Worm (Caenorhabditis elegans) whole organism, late embryonic: ENCODE measurements around the gene F53B3.5.
A peak's percentile ranks its signal among the peaks of the same experiment; 100 is the strongest.

ENCODE experiments used
- C38D4.7 ChIP-seq: fragments of 200-800 bp; sonication (Bioruptor generic); optimal IDR thresholded peaks from 2 replicates; lab custom pipeline; 2018; ENCODE audit warnings: mild to moderate bottlenecking, missing genetic modification characterization, moderate library complexity, missing compliant biosample characterization
- Y22D7AL.16 ChIP-seq: sonication (generic microtip); optimal IDR thresholded peaks from 2 replicates; lab custom pipeline; 2016; ENCODE audit warnings: missing genetic modification characterization, missing compliant biosample characterization
- ahr-1 ChIP-seq: sonication (generic microtip); optimal IDR thresholded peaks from 2 replicates; lab custom pipeline; 2016; ENCODE audit warnings: missing genetic modification characterization, missing compliant biosample characterization
- ama-1 ChIP-seq: fragments of 150-350 bp; optimal IDR thresholded peaks from 2 replicates; lab custom pipeline; 2014
- ceh-14 ChIP-seq: sonication (generic microtip); optimal IDR thresholded peaks from 2 replicates; lab custom pipeline; 2016; ENCODE audit warnings: missing genotype, missing genetic modification characterization, missing compliant biosample characterization
- ceh-24 ChIP-seq: sonication (generic microtip); optimal IDR thresholded peaks from 2 replicates; lab custom pipeline; 2016; ENCODE audit warnings: mild to moderate bottlenecking, missing genetic modification characterization, missing compliant biosample characterization
- ceh-31 ChIP-seq: sonication (generic microtip); optimal IDR thresholded peaks from 2 replicates; lab custom pipeline; 2016; ENCODE audit warnings: missing genetic modification characterization, missing compliant biosample characterization
- ceh-34 ChIP-seq: sonication (generic microtip); optimal IDR thresholded peaks from 2 replicates; lab custom pipeline; 2016; ENCODE audit warnings: mild to moderate bottlenecking, missing genetic modification characterization, missing compliant biosample characterization
- ceh-48 ChIP-seq: sonication (generic microtip); optimal IDR thresholded peaks from 2 replicates; lab custom pipeline; 2016; ENCODE audit warnings: missing genetic modification characterization, inconsistent platforms, missing compliant biosample characterization
- ceh-9 ChIP-seq: sonication (generic microtip); optimal IDR thresholded peaks from 2 replicates; lab custom pipeline; 2016; ENCODE audit warnings: mild to moderate bottlenecking, missing genetic modification characterization, inconsistent platforms, missing compliant biosample characterization
- dve-1 ChIP-seq: sonication (generic microtip); optimal IDR thresholded peaks from 2 replicates; lab custom pipeline; 2017; ENCODE audit warnings: antibody characterized with exemption, mild to moderate bottlenecking, missing genetic modification characterization, missing compliant biosample characterization
- elt-2 ChIP-seq: sonication (generic microtip); optimal IDR thresholded peaks from 2 replicates; lab custom pipeline; 2016; ENCODE audit warnings: missing genetic modification reagents, missing genetic modification characterization, missing compliant biosample characterization
- elt-4 ChIP-seq: sonication (generic microtip); optimal IDR thresholded peaks from 2 replicates; lab custom pipeline; 2016; ENCODE audit warnings: missing genetic modification characterization, missing compliant biosample characterization
- ets-4 ChIP-seq: sonication (generic microtip); optimal IDR thresholded peaks from 2 replicates; lab custom pipeline; 2016; ENCODE audit warnings: missing genetic modification characterization, missing compliant biosample characterization
- fax-1 ChIP-seq: sonication (generic microtip); optimal IDR thresholded peaks from 2 replicates; lab custom pipeline; 2016; ENCODE audit warnings: missing genotype, missing genetic modification characterization, missing compliant biosample characterization
- hlh-13 ChIP-seq: fragments of 200-800 bp; sonication (Bioruptor generic); optimal IDR thresholded peaks from 2 replicates; lab custom pipeline; 2018; ENCODE audit warnings: mild to moderate bottlenecking, missing genetic modification characterization, missing compliant biosample characterization
- hlh-15 ChIP-seq: sonication (generic microtip); optimal IDR thresholded peaks from 2 replicates; lab custom pipeline; 2016; ENCODE audit warnings: missing genetic modification characterization, missing compliant biosample characterization
- hlh-30 ChIP-seq: sonication (generic microtip); optimal IDR thresholded peaks from 2 replicates; lab custom pipeline; 2017; ENCODE audit warnings: antibody characterized with exemption, missing genetic modification characterization, missing compliant biosample characterization; ENCODE audit not compliant: insufficient read depth
- lim-6 ChIP-seq: sonication (generic microtip); optimal IDR thresholded peaks from 2 replicates; lab custom pipeline; 2016; ENCODE audit warnings: missing genetic modification characterization, missing compliant biosample characterization
- mec-3 ChIP-seq: sonication (generic microtip); optimal IDR thresholded peaks from 2 replicates; lab custom pipeline; 2016; ENCODE audit warnings: borderline replicate concordance, missing genetic modification characterization, missing compliant biosample characterization
- nfya-1 ChIP-seq: sonication (generic microtip); optimal IDR thresholded peaks from 2 replicates; lab custom pipeline; 2017; ENCODE audit warnings: missing genetic modification characterization, mild to moderate bottlenecking, missing compliant biosample characterization, antibody characterized with exemption, moderate library complexity
- nhr-11 ChIP-seq: fragments of 150-350 bp; optimal IDR thresholded peaks from 2 replicates; lab custom pipeline; 2014; ENCODE audit warnings: missing biosample characterization, missing genetic modification characterization
- npax-4 ChIP-seq: sonication (generic microtip); optimal IDR thresholded peaks from 2 replicates; lab custom pipeline; 2016; ENCODE audit warnings: missing genetic modification characterization, missing compliant biosample characterization
- odd-2 ChIP-seq: sonication (generic microtip); optimal IDR thresholded peaks from 2 replicates; lab custom pipeline; 2017; ENCODE audit warnings: antibody characterized with exemption, mild to moderate bottlenecking, missing genetic modification characterization, missing compliant biosample characterization
- pag-3 ChIP-seq: sonication (generic microtip); optimal IDR thresholded peaks from 2 replicates; lab custom pipeline; 2016; ENCODE audit warnings: missing compliant biosample characterization, missing genetic modification characterization, borderline replicate concordance
- pat-9 ChIP-seq: fragments of 200-800 bp; sonication (Bioruptor generic); optimal IDR thresholded peaks from 2 replicates; lab custom pipeline; 2018; ENCODE audit warnings: mild to moderate bottlenecking, missing genetic modification characterization, moderate library complexity, missing compliant biosample characterization
- pax-1 ChIP-seq: fragments of 150-350 bp; optimal IDR thresholded peaks from 2 replicates; lab custom pipeline; 2014; ENCODE audit warnings: missing biosample characterization, missing genetic modification characterization
- pha-2 ChIP-seq: sonication (generic microtip); optimal IDR thresholded peaks from 2 replicates; lab custom pipeline; 2017; ENCODE audit warnings: mild to moderate bottlenecking, missing genetic modification characterization, missing compliant biosample characterization
- pqm-1 ChIP-seq: sonication (generic microtip); optimal IDR thresholded peaks from 2 replicates; lab custom pipeline; 2016; ENCODE audit warnings: missing genetic modification characterization, missing compliant biosample characterization
- ref-2 ChIP-seq: sonication (generic microtip); optimal IDR thresholded peaks from 2 replicates; lab custom pipeline; 2016; ENCODE audit warnings: missing genetic modification characterization, missing compliant biosample characterization
- sdc-2 ChIP-seq: sonication (generic microtip); optimal IDR thresholded peaks from 2 replicates; lab custom pipeline; 2016; ENCODE audit warnings: missing genotype, missing genetic modification characterization, missing compliant biosample characterization
- sox-2 ChIP-seq: fragments of 200-800 bp; sonication (Bioruptor generic); IDR thresholded peaks from 2 replicates; pipeline ENCODE4 v1.3.6; 2022; ENCODE audit warnings: missing genetic modification reagents, missing genetic modification characterization, missing compliant biosample characterization
- sox-4 ChIP-seq: sonication (generic microtip); optimal IDR thresholded peaks from 2 replicates; lab custom pipeline; 2017; ENCODE audit warnings: mild to moderate bottlenecking, missing genetic modification characterization, inconsistent platforms, missing compliant biosample characterization
- syd-9 ChIP-seq: sonication (generic microtip); optimal IDR thresholded peaks from 2 replicates; lab custom pipeline; 2016; ENCODE audit warnings: mild to moderate bottlenecking, missing genetic modification characterization, moderate library complexity, missing compliant biosample characterization
- tbx-2 ChIP-seq: sonication (generic microtip); optimal IDR thresholded peaks from 2 replicates; lab custom pipeline; 2016; ENCODE audit warnings: missing genetic modification characterization, missing compliant biosample characterization
- ttx-3 ChIP-seq: sonication (generic microtip); optimal IDR thresholded peaks from 2 replicates; lab custom pipeline; 2016; ENCODE audit warnings: missing genetic modification reagents, missing genetic modification characterization, missing compliant biosample characterization
- unc-86 ChIP-seq: sonication (generic microtip); optimal IDR thresholded peaks from 2 replicates; lab custom pipeline; 2016; ENCODE audit warnings: missing genetic modification characterization, missing compliant biosample characterization
- zip-5 ChIP-seq: sonication (generic microtip); optimal IDR thresholded peaks from 2 replicates; lab custom pipeline; 2016; ENCODE audit warnings: missing genetic modification characterization, missing compliant biosample characterization
- ztf-16 ChIP-seq: sonication (generic microtip); optimal IDR thresholded peaks from 2 replicates; lab custom pipeline; 2017; ENCODE audit warnings: missing genetic modification characterization, missing compliant biosample characterization

F53B3.5 gene

ce11 chrX:2871037-2871436 lies 8.3 kb downstream of the F53B3.5 start, which contains the start of gene F53B3.3:
Gene F53B3.3, minus strand, starts transcription at chrX:2871137.
- TF ChIP-seq dve-1 (tag; lab: Kevin White, UChicago) (peak; percentile 1), sox-2 (GFP tag; lab: Robert Waterston, UW) (no peak), nfya-1 (no peak), pag-3 (tag; lab: Kevin White, UChicago) (no peak), ceh-34 (tag; lab: Kevin White, UChicago) (peak; percentile 23), fax-1 (no peak), pat-9 (tag; lab: Kevin White, UChicago) (no peak), ceh-31 (tag; lab: Kevin White, UChicago) (no peak), odd-2 (tag; lab: Kevin White, UChicago) (no peak), pax-1 (tag; lab: Kevin White, UChicago) (no peak), nhr-11 (tag; lab: Kevin White, UChicago) (no peak), ztf-16 (tag; lab: Kevin White, UChicago) (no peak), lim-6 (tag; lab: Kevin White, UChicago) (no peak), hlh-30 (no peak), ceh-24 (no peak), pha-2 (tag; lab: Kevin White, UChicago) (no peak), elt-4 (tag; lab: Kevin White, UChicago) (no peak), ama-1 (lab: Kevin White, UChicago) (no peak), unc-86 (tag; lab: Kevin White, UChicago) (no peak), ref-2 (tag; lab: Kevin White, UChicago) (peak; percentile 24), npax-4 (no peak), ceh-48 (tag; lab: Kevin White, UChicago) (no peak), ceh-14 (tag; lab: Kevin White, UChicago) (no peak), ahr-1 (tag; lab: Kevin White, UChicago) (no peak), zip-5 (no peak), sdc-2 (tag; lab: Kevin White, UChicago) (no peak), ets-4 (tag; lab: Kevin White, UChicago) (peak; percentile 1), syd-9 (tag; lab: Kevin White, UChicago) (no peak), sox-4 (no peak), tbx-2 (no peak)

DNA sequence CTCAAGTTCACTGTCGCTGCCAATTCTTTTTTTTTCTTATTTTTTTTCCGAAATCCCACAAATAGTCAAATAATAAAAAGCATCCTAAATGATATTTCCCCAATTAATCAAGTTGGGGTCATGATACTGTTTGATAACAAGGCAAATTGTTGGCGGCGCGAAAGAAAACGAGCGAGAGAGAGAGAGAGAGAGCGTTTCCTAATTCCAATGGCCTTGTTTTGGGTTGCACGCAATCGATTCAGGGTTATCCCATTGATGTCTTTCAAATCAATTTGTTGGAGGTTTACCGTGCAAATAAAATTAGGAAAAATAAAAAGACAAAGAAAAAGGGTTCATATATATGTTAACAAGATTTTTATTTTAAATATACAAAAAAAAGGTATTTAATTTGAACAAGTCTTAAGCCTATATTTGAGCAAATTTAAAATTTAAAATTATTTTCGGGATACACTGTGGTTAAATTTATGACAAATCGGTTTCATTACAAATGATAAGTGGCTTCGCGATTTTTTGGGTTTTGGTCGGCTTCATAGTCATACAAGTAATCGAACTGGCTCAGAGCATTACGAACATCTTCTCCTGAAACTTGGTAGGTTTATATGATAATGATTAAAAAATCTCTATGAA lies 13.7 kb downstream of the F53B3.5 start:
- TF ChIP-seq pqm-1, result no peak
- no peak for TF ChIP-seq ceh-34 (tag; lab: Kevin White, UChicago)
- TF ChIP-seq sox-4, result no peak
- no peak for TF ChIP-seq sox-2 (GFP tag; lab: Robert Waterston, UW)
- TF ChIP-seq mec-3, result no peak
- no peak for TF ChIP-seq hlh-15 (tag; lab: Kevin White, UChicago)
- no peak for TF ChIP-seq ztf-16 (tag; lab: Kevin White, UChicago)
- no peak for TF ChIP-seq pax-1 (tag; lab: Kevin White, UChicago)
- TF ChIP-seq ets-4 (tag; lab: Kevin White, UChicago), result no peak

ce11 chrX:2863946-2864345 lies 15.4 kb downstream of the F53B3.5 start, which contains the start of gene F53B3.6:
Gene F53B3.6, plus strand, starts transcription at chrX:2864229.
- TF ChIP-seq Y22D7AL.16 (tag; lab: Kevin White, UChicago) (no peak), ceh-9 (no peak), odd-2 (tag; lab: Kevin White, UChicago) (no peak), ttx-3 (tag; lab: Kevin White, UChicago) (no peak), elt-2 (tag; lab: Kevin White, UChicago) (no peak), ztf-16 (tag; lab: Kevin White, UChicago) (no peak), hlh-13 (GFP tag; lab: Kevin White, UChicago) (no peak), C38D4.7 (GFP tag; lab: Kevin White, UChicago) (no peak), sdc-2 (tag; lab: Kevin White, UChicago) (no peak), ahr-1 (tag; lab: Kevin White, UChicago) (no peak), npax-4 (no peak)
